Fruit fly (Drosophila melanogaster) whole organism, adult: ENCODE results near the gene Octalpha2R.

Source experiments
- CG11617 ChIP-seq: fragments of 200-800 bp; sonication (Bioruptor generic); optimal IDR thresholded peaks from 2 replicates; lab custom pipeline; 2017; ENCODE audit warnings: mild to moderate bottlenecking, missing biosample characterization, missing genetic modification reagents, missing genetic modification characterization
- CG12768 ChIP-seq: fragments of 200-800 bp; sonication (Bioruptor generic); optimal IDR thresholded peaks from 2 replicates; lab custom pipeline; 2017; ENCODE audit warnings: missing biosample characterization, missing genetic modification characterization, mild to moderate bottlenecking, moderate library complexity, missing genetic modification reagents
- CG14711 ChIP-seq: fragments of 200-800 bp; sonication (Bioruptor generic); optimal IDR thresholded peaks from 2 replicates; lab custom pipeline; 2018; ENCODE audit warnings: missing biosample characterization, mild to moderate bottlenecking, missing genetic modification characterization, moderate library complexity
- CG1620 ChIP-seq: fragments of 200-800 bp; sonication (Bioruptor generic); optimal IDR thresholded peaks from 2 replicates; lab custom pipeline; 2016; ENCODE audit warnings: missing biosample characterization, missing genetic modification characterization
- CG33017 ChIP-seq: fragments of 200-800 bp; sonication (Bioruptor generic); optimal IDR thresholded peaks from 2 replicates; lab custom pipeline; 2018; ENCODE audit warnings: missing biosample characterization, mild to moderate bottlenecking, missing genetic modification characterization, moderate library complexity
- CG5204 ChIP-seq: fragments of 200-800 bp; sonication (Bioruptor generic); optimal IDR thresholded peaks from 2 replicates; lab custom pipeline; 2016; ENCODE audit warnings: missing biosample characterization, missing genetic modification characterization
- CG7045 ChIP-seq: fragments of 200-800 bp; sonication (Bioruptor generic); optimal IDR thresholded peaks from 2 replicates; lab custom pipeline; 2017; ENCODE audit warnings: missing biosample characterization, mild to moderate bottlenecking, missing genetic modification characterization
- CG7101 ChIP-seq: fragments of 200-800 bp; sonication (Bioruptor generic); optimal IDR thresholded peaks from 2 replicates; lab custom pipeline; 2018; ENCODE audit warnings: missing biosample characterization, mild to moderate bottlenecking, missing genetic modification characterization, moderate library complexity
- Clk ChIP-seq: fragments of 200-800 bp; sonication (Bioruptor generic); optimal IDR thresholded peaks from 2 replicates; lab custom pipeline; 2017; ENCODE audit warnings: missing biosample characterization, missing genetic modification characterization
- Crg-1 ChIP-seq: fragments of 200-800 bp; sonication (Bioruptor generic); optimal IDR thresholded peaks from 2 replicates; lab custom pipeline; 2016; ENCODE audit warnings: missing biosample characterization, missing genetic modification characterization
- Hr96 ChIP-seq: fragments of 200-800 bp; sonication (Bioruptor generic); optimal IDR thresholded peaks from 2 replicates; lab custom pipeline; 2016; ENCODE audit warnings: missing biosample characterization, missing genetic modification characterization
- Mnt ChIP-seq: fragments of 200-800 bp; sonication (Bioruptor generic); optimal IDR thresholded peaks from 2 replicates; lab custom pipeline; 2016; ENCODE audit warnings: missing biosample characterization, mild to moderate bottlenecking, missing genetic modification characterization
- bab1 ChIP-seq: fragments of 200-800 bp; sonication (Bioruptor generic); optimal IDR thresholded peaks from 3 replicates; lab custom pipeline; 2019; ENCODE audit warnings: missing biosample characterization, mild to moderate bottlenecking, missing genetic modification characterization, moderate library complexity
- cic ChIP-seq: fragments of 200-800 bp; sonication (Bioruptor generic); optimal IDR thresholded peaks from 2 replicates; lab custom pipeline; 2017; ENCODE audit warnings: missing biosample characterization, mild to moderate bottlenecking, missing genetic modification characterization, moderate library complexity
- cnc ChIP-seq, 2 experiments: fragments of >200 bp; optimal IDR thresholded peaks; 2 replicates each; lab custom pipeline; 2017
- kay ChIP-seq: fragments of 200-800 bp; sonication (Bioruptor generic); peaks from one replicate; lab custom pipeline; 2016; ENCODE audit warnings: missing biosample characterization, missing genetic modification characterization, borderline replicate concordance
- ovo ChIP-seq: fragments of 200-800 bp; sonication (Bioruptor generic); optimal IDR thresholded peaks from 2 replicates; lab custom pipeline; 2016; ENCODE audit warnings: missing biosample characterization, missing genetic modification characterization
- pad ChIP-seq: fragments of 200-800 bp; sonication (Bioruptor generic); optimal IDR thresholded peaks from 3 replicates; lab custom pipeline; 2017; ENCODE audit warnings: missing biosample characterization, missing genetic modification characterization, mild to moderate bottlenecking, moderate library complexity, missing genetic modification reagents
- tj ChIP-seq: fragments of 200-800 bp; sonication (Bioruptor generic); optimal IDR thresholded peaks from 3 replicates; lab custom pipeline; 2017; ENCODE audit warnings: missing biosample characterization, mild to moderate bottlenecking, missing genetic modification characterization, moderate library complexity
- toe ChIP-seq: fragments of 200-800 bp; sonication (Bioruptor generic); optimal IDR thresholded peaks from 2 replicates; lab custom pipeline; 2016; ENCODE audit warnings: missing biosample characterization, missing genetic modification characterization

Octalpha2R gene

dm6 chr3R:18783191-18783590, 65.8 kb downstream of the Octalpha2R start:
- TF ChIP-seq pad (GFP tag; lab: Kevin White, UChicago) (no peak), cnc (optimal IDR thresholded peaks at IDR 0.05; lab: Kevin White, UChicago) (no peak), CG12768 (GFP tag; lab: Kevin White, UChicago) (no peak), kay (GFP tag; lab: Kevin White, UChicago) (no peak), CG7101 (no peak), ovo (GFP tag; lab: Kevin White, UChicago) (no peak), Crg-1 (no peak), bab1 (GFP tag; lab: Kevin White, UChicago) (no peak), tj (GFP tag; lab: Kevin White, UChicago) (no peak), toe (GFP tag; lab: Kevin White, UChicago) (no peak), CG14711 (no peak), CG5204 (GFP tag; lab: Kevin White, UChicago) (no peak), Clk (GFP tag; lab: Kevin White, UChicago) (no peak), CG33017 (no peak), Mnt (GFP tag; lab: Kevin White, UChicago) (no peak), CG11617 (GFP tag; lab: Kevin White, UChicago) (no peak)

- peak; percentile 70 for TF ChIP-seq CG11617 (GFP tag; lab: Kevin White, UChicago)
- TF ChIP-seq CG7045 (GFP tag; lab: Kevin White, UChicago): peak; percentile 71
- no peak for TF ChIP-seq kay (GFP tag; lab: Kevin White, UChicago)
- peak; percentile 59 for TF ChIP-seq tj (GFP tag; lab: Kevin White, UChicago)
- TF ChIP-seq cnc (optimal IDR thresholded peaks at IDR 0.05; lab: Kevin White, UChicago): no peak
- peak; percentile 61 for TF ChIP-seq CG33017
- TF ChIP-seq toe (GFP tag; lab: Kevin White, UChicago): peak; percentile 87
- TF ChIP-seq CG14711: peak; percentile 64
- TF ChIP-seq ovo (GFP tag; lab: Kevin White, UChicago): peak; percentile 26
- peak; percentile 66 for TF ChIP-seq Mnt (GFP tag; lab: Kevin White, UChicago)
- peak; percentile 47 for TF ChIP-seq CG12768 (GFP tag; lab: Kevin White, UChicago)
- TF ChIP-seq CG5204 (GFP tag; lab: Kevin White, UChicago): peak; percentile 78
- peak; percentile 78 for TF ChIP-seq bab1 (GFP tag; lab: Kevin White, UChicago)
- peak; percentile 17 for TF ChIP-seq cic (GFP tag; lab: Kevin White, UChicago)
- TF ChIP-seq Clk (GFP tag; lab: Kevin White, UChicago): peak; percentile 16
- peak; percentile 75 for TF ChIP-seq Hr96 (GFP tag; lab: Kevin White, UChicago)
- peak; percentile 76 for TF ChIP-seq Crg-1
- TF ChIP-seq CG1620 (GFP tag; lab: Kevin White, UChicago): peak; percentile 80
- peak; percentile 45 for TF ChIP-seq pad (GFP tag; lab: Kevin White, UChicago)
- TF ChIP-seq CG7101: peak; percentile 65
Observed at dm6 chr3R:18758548-18759257, 90.3 kb downstream of the Octalpha2R start, which contains the start of gene Epg5. Gene Epg5 (minus strand): TSS chr3R:18758873.

- no peak for TF ChIP-seq CG1620 (GFP tag; lab: Kevin White, UChicago)
Observed at dm6 chr3R:18749786-18750185, 99.2 kb downstream of the Octalpha2R start.
